Worm (Caenorhabditis elegans): ENCODE data around the gene Y6E2A.5.
"Not testable (repeated sequence)": the region's sequence is repeated elsewhere in the genome, so short reads cannot be mapped to it uniquely, and the experiment has no call there.

Y6E2A.5 gene

DNA sequence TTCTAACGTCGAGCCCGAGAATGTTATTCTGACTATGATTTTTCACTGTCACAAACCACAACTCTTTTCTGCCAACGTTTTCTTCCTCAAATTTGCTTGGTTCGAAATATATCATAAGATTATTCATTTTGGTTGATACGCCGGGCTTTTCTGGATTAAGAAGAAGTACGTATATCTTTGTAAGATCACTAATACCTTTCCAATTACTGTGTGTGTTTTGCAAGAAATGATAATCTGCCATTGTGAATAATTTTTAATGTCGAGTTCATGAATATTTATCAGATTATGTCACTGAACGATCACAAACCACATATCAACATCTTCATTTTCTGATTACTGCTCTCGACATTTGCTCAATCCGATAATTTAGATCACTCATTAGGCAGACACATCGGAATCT is 32.9 kb downstream of the Y6E2A.5 start, which contains the start of gene nhr-196:
TSS of gene nhr-196 (plus strand) at position 118 of the 400 bp plus-strand sequence.
- TF ChIP-seq nhr-2 (tag; optimal IDR thresholded peaks at IDR 0.05): no peak
- no peak for TF ChIP-seq blmp-1 (tag; optimal IDR thresholded peaks at IDR 0.05)
- TF ChIP-seq unc-62 (GFP tag; optimal IDR thresholded peaks at IDR 0.05): no peak
- no peak for TF ChIP-seq nhr-76 (tag; optimal IDR thresholded peaks at IDR 0.05)
- TF ChIP-seq ceh-43 (GFP tag; optimal IDR thresholded peaks at IDR 0.05): no peak
- TF ChIP-seq ham-2 (GFP tag; optimal IDR thresholded peaks at IDR 0.05): no peak
- TF ChIP-seq zip-8 (tag; optimal IDR thresholded peaks at IDR 0.05): no peak
- TF ChIP-seq pha-4 (tag; optimal IDR thresholded peaks at IDR 0.05): no peak
- no peak for TF ChIP-seq snpc-4 (tag; optimal IDR thresholded peaks at IDR 0.05)
- no peak for TF ChIP-seq hlh-1 (tag; optimal IDR thresholded peaks at IDR 0.05)
- no peak for TF ChIP-seq nhr-28 (tag; optimal IDR thresholded peaks at IDR 0.05)
- TF ChIP-seq cnd-1 (tag; optimal IDR thresholded peaks at IDR 0.05): no peak
- TF ChIP-seq mls-2 (tag; optimal IDR thresholded peaks at IDR 0.05): no peak
- no peak for TF ChIP-seq tbx-8 (GFP tag; optimal IDR thresholded peaks at IDR 0.05)
- no peak for TF ChIP-seq lin-13 (tag; optimal IDR thresholded peaks at IDR 0.05)
- TF ChIP-seq lsy-2 (tag; optimal IDR thresholded peaks at IDR 0.05): no peak
- no peak for TF ChIP-seq mep-1 (tag; optimal IDR thresholded peaks at IDR 0.05)

DNA sequence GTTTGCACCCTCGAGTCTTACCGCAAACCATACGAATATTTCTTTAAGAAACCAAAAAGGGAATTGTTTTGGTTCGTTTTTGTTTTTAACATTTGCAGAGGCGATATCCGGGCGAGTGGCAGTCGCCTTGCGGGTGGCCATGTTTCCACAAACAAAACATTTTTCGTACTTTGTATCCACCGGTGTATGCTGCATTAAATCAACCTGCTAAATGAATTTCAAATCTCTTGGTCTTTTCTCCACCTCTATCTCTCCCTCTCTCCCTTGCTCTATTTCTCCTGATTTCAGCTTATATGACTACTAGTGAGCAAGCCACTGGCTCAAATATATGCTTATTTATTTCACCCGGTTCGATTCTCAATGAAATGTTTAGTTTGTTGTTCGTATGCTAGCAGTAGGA is 41.2 kb downstream of the Y6E2A.5 start, which contains the start of gene nhr-52:
TSS of gene nhr-52 (plus strand) at position 301 of the 400 bp plus-strand sequence.
- TF ChIP-seq lin-32 (GFP tag; optimal IDR thresholded peaks at IDR 0.05) (no peak), pha-4 (tag; optimal IDR thresholded peaks at IDR 0.05) (no peak), nhr-237 (tag; optimal IDR thresholded peaks at IDR 0.05) (no peak), unc-62 (GFP tag; optimal IDR thresholded peaks at IDR 0.05) (no peak), elt-3 (tag; optimal IDR thresholded peaks at IDR 0.05) (no peak), tbx-8 (GFP tag; optimal IDR thresholded peaks at IDR 0.05) (no peak), hlh-1 (tag; optimal IDR thresholded peaks at IDR 0.05) (no peak), unc-120 (tag; optimal IDR thresholded peaks at IDR 0.05; ENCODE audit: poor library complexity, severe bottlenecking) (no peak), bed-3 (GFP tag; optimal IDR thresholded peaks at IDR 0.05) (no peak), M03D4.4 (tag; optimal IDR thresholded peaks at IDR 0.05) (no peak), blmp-1 (tag; optimal IDR thresholded peaks at IDR 0.05) (no peak), ham-2 (GFP tag; optimal IDR thresholded peaks at IDR 0.05) (no peak), sem-2 (GFP tag; optimal IDR thresholded peaks at IDR 0.05) (no peak)

DNA sequence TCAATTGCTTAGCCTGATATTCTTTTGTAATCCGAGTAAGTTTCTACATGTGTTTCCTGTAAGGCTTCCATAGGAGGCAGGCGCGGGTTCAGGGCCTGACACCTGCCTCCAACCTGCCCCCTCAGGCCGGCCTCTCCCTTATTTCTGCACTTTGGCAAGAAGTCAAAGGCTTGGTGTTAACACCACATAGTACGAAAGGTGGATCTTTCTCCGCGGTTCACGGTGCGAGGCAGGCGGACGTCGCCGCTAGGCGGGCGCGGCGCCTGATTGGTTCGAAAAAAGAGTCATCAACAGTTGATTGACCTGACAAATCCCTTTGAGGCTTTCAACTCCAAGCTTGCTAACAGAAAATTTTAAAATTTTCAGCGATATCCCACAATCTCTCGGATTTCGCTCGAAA is 43.6 kb downstream of the Y6E2A.5 start:
- TF ChIP-seq nhr-28 (tag; optimal IDR thresholded peaks at IDR 0.05) (no peak), bed-3 (GFP tag; optimal IDR thresholded peaks at IDR 0.05) (no peak), tbx-8 (GFP tag; optimal IDR thresholded peaks at IDR 0.05) (no peak), lin-32 (GFP tag; optimal IDR thresholded peaks at IDR 0.05) (no peak)

DNA sequence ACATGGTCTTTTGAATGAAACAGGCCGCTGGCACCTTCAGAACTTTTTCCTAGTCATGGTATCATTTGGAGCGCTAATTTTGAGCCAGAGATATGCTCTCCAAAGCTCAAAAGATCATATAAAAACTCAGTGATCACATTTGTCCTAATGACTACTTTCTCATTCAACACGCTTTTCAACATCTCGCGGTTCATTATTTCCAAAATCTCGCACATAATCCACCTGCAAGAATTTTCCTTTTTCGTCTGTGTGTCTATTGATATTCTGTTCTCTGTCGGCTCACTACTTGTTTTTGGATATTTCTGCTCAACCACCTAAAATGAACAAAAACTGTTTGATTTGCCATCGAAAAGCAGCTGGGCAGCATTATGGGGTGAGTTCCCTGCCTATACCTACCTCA is 44.8 kb downstream of the Y6E2A.5 start, which contains the start of gene nhr-51:
TSS of gene nhr-51 (plus strand) at position 301 of the 400 bp plus-strand sequence.
- TF ChIP-seq ceh-83 (GFP tag; optimal IDR thresholded peaks at IDR 0.05) (no peak), ces-1 (GFP tag; optimal IDR thresholded peaks at IDR 0.05) (no peak), lin-13 (tag; optimal IDR thresholded peaks at IDR 0.05) (no peak)

DNA sequence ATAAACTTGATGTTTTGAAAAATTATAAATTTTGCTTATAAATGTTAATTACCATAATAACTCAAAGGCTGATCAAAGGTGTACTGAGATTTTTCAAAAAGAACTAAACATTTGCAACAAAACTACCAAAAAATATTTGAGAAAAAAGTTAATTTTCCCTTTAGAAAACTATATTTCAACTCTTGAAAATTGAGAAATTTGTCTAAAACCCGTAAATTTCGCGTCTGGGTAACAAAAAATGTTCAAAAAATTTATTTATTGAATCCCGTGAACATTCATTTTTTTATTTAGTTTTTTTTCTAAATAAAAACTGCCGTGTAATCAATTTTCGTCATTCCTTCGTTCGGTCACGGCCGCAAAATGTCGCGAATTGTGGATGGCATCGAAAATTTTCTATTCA is 48.3 kb downstream of the Y6E2A.5 start, which contains the start of gene K06B4.15:
TSS of gene K06B4.15 (plus strand) at position 301 of the 400 bp plus-strand sequence.
- not testable (repeated sequence) for TF ChIP-seq M03D4.4, sptf-1, ztf-11 (tag; optimal IDR thresholded peaks at IDR 0.05)

DNA sequence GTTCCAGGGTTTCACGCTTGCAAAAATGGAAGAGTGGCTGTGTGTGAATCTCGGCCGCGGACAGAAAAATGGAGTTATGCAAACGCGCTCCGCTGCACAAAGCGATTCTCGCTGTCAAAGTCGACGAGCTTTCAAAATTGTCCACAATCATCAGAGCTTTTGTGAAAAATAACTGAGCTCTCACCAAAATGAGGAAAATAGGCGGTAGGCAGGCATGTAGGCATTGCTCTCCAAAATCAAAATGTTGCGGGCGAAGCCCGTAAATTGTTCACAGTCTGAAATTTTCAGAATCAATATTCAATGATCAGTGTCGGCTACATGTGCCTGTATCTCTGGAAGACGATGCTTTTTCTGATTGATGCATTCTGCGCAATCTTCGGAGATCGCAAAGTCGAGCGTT is 49.6 kb downstream of the Y6E2A.5 start, which contains the start of gene K06B4.4:
TSS of gene K06B4.4 (plus strand) at position 301 of the 400 bp plus-strand sequence.
- TF ChIP-seq ham-2 (GFP tag; optimal IDR thresholded peaks at IDR 0.05) (no peak), cnd-1 (tag; optimal IDR thresholded peaks at IDR 0.05) (no peak), mls-2 (tag; optimal IDR thresholded peaks at IDR 0.05) (no peak), mep-1 (tag; optimal IDR thresholded peaks at IDR 0.05) (no peak), sem-2 (GFP tag; optimal IDR thresholded peaks at IDR 0.05) (no peak), M03D4.4 (tag; optimal IDR thresholded peaks at IDR 0.05) (no peak), flh-1 (GFP tag; optimal IDR thresholded peaks at IDR 0.05) (no peak), lsy-2 (tag; optimal IDR thresholded peaks at IDR 0.05) (no peak), blmp-1 (tag; optimal IDR thresholded peaks at IDR 0.05) (no peak), sptf-1 (tag; optimal IDR thresholded peaks at IDR 0.05) (no peak), nhr-2 (tag; optimal IDR thresholded peaks at IDR 0.05) (no peak), unc-39 (tag; optimal IDR thresholded peaks at IDR 0.05) (no peak)

All from whole organism, mixed stage, embryonic.